Worm (Caenorhabditis elegans) whole organism, young adult: Measurements from ENCODE around the gene ttc-39B.

Source experiments
- bed-2 ChIP-seq: fragments of 200-800 bp; sonication (Bioruptor generic); IDR thresholded peaks from 2 replicates; pipeline ENCODE4 v1.3.6; 2022; ENCODE audit warnings: missing genetic modification reagents, missing genetic modification characterization, missing compliant biosample characterization
- madf-6 ChIP-seq: fragments of 200-800 bp; sonication (Bioruptor generic); IDR thresholded peaks from 2 replicates; pipeline ENCODE4 v1.3.6; 2022; ENCODE audit warnings: missing genetic modification reagents, missing genetic modification characterization, missing compliant biosample characterization
- unc-62 ChIP-seq: fragments of 150-350 bp; optimal IDR thresholded peaks from 2 replicates; lab custom pipeline; 2014; ENCODE audit warnings: missing biosample characterization, missing genetic modification reagents, missing genetic modification characterization
- ztf-26 ChIP-seq: sonication (generic microtip); optimal IDR thresholded peaks from 2 replicates; lab custom pipeline; 2017; ENCODE audit warnings: missing genetic modification characterization, missing compliant biosample characterization

ce11 chrII:6379038-6379563, 45.3 kb upstream of the ttc-39B start:
- no peak for TF ChIP-seq unc-62 (GFP tag; lab: Kevin White, UChicago)
- TF ChIP-seq bed-2 (GFP tag; lab: Robert Waterston, UW) = no peak
- no peak for TF ChIP-seq madf-6 (GFP tag; lab: Robert Waterston, UW)
- TF ChIP-seq ztf-26 (tag; lab: Kevin White, UChicago) = no peak
